Fruit fly (Drosophila melanogaster): ENCODE measurements around the gene CG5892.

DNA sequence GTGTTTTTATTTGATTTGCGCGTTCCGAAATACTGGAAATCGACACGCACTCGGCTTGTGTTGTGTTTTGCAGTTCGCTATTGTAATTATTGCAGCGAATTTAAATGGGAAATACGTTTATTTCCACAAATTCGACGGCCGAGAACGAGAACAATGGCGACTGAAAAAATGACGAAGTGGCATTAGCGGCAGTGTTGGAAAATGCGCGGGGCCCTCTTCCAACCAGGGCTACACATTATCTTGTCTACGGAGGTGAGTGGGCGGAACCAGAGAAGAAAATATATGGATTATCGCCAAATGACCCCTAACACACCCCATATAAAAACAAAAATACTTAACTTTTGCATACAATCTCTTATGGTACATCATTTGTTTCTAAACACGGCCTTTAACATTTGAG lies 26.5 kb downstream of the CG5892 start, which contains the start of gene Rab1:
- TF ChIP-seq psq (optimal IDR thresholded peaks at IDR 0.05) (no peak), pan (optimal IDR thresholded peaks at IDR 0.05) (no peak), Dll (optimal IDR thresholded peaks at IDR 0.05) (no peak)

Data from whole organism.